Worm (Caenorhabditis elegans): Measurements from ENCODE around the gene cku-70.

cku-70 gene

DNA sequence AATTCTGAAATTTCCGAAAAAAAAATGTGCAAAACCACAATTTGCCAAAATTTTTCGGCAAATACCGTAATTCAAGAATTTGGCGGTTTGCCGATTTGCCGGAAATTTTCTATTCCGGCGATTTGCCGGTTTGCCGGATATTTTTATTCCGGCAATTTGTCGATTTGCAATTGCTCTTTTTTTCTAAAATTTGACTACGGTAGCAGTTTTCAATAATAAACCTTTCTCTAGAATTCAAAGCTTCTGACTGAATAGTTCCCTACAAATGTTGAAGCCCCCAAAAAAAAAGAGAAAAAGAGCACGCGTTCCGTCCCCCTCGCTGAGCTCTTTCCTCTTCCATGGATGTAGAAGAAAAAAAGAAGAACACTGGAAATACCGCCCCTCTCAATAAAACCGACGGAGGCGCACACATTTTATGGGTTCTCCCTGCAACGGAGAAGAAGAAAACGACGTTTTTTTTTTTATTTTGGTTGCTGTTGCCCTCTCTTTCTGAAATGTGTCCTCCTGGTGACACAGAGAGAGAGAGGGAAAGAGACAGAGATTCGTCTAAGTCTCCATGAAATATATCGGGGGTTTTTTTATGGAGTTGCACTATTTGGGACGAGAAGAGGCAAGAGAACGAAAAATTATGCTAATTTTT, 46.4 kb downstream of the cku-70 start:
- TF ChIP-seq nhr-12 (tag; optimal IDR thresholded peaks at IDR 0.05) (no peak), daf-12 (tag; optimal IDR thresholded peaks at IDR 0.05) (no peak), fos-1 (tag; optimal IDR thresholded peaks at IDR 0.05) (no peak), nfya-1 (tag; optimal IDR thresholded peaks at IDR 0.05; ENCODE audit: insufficient read depth) (peak; percentile 61), hmg-11 (tag; optimal IDR thresholded peaks at IDR 0.05) (peak; percentile 59), lin-39 (tag; optimal IDR thresholded peaks at IDR 0.05) (peak; percentile 54), skn-1 (tag; optimal IDR thresholded peaks at IDR 0.05) (no peak), unc-39 (tag; optimal IDR thresholded peaks at IDR 0.05) (no peak), egl-5 (tag; optimal IDR thresholded peaks at IDR 0.05) (peak; percentile 75)

- TF ChIP-seq skn-1 (tag; optimal IDR thresholded peaks at IDR 0.05) (peak; percentile 11), nhr-11 (tag; optimal IDR thresholded peaks at IDR 0.05) (no peak), nhr-43 (tag; optimal IDR thresholded peaks at IDR 0.05; ENCODE audit: poor library complexity, severe bottlenecking) (no peak), ceh-82 (tag; optimal IDR thresholded peaks at IDR 0.05) (no peak), sea-2 (GFP tag; optimal IDR thresholded peaks at IDR 0.05) (no peak), elt-3 (tag; optimal IDR thresholded peaks at IDR 0.05) (no peak), nfya-1 (tag; optimal IDR thresholded peaks at IDR 0.05; ENCODE audit: insufficient read depth) (peak; percentile 83), egl-5 (tag; optimal IDR thresholded peaks at IDR 0.05) (no peak), zag-1 (tag; optimal IDR thresholded peaks at IDR 0.05) (no peak), ama-1 (optimal IDR thresholded peaks at IDR 0.05) (no peak), unc-39 (tag; optimal IDR thresholded peaks at IDR 0.05) (no peak), aly-2 (tag; optimal IDR thresholded peaks at IDR 0.05) (no peak), nhr-25 (tag; optimal IDR thresholded peaks at IDR 0.05) (no peak), daf-12 (tag; optimal IDR thresholded peaks at IDR 0.05) (no peak), fos-1 (tag; optimal IDR thresholded peaks at IDR 0.05) (no peak), tbx-2 (tag; optimal IDR thresholded peaks at IDR 0.05) (peak; percentile 12), nhr-77 (tag; optimal IDR thresholded peaks at IDR 0.05) (no peak), ztf-11 (tag; optimal IDR thresholded peaks at IDR 0.05) (no peak), fkh-2 (tag; optimal IDR thresholded peaks at IDR 0.05) (no peak), nhr-28 (tag; optimal IDR thresholded peaks at IDR 0.05) (no peak), mdl-1 (tag; optimal IDR thresholded peaks at IDR 0.05) (no peak), lin-39 (tag; optimal IDR thresholded peaks at IDR 0.05) (peak; percentile 93), pqm-1 (tag; optimal IDR thresholded peaks at IDR 0.05) (no peak), nhr-237 (tag; optimal IDR thresholded peaks at IDR 0.05) (no peak), elt-1 (tag; optimal IDR thresholded peaks at IDR 0.05) (no peak), hmg-11 (tag; optimal IDR thresholded peaks at IDR 0.05) (peak; percentile 49), ZK546.5 (tag; optimal IDR thresholded peaks at IDR 0.05) (no peak), fkh-10 (GFP tag; optimal IDR thresholded peaks at IDR 0.05) (peak; percentile 13), unc-62 (GFP tag; optimal IDR thresholded peaks at IDR 0.05) (no peak), mml-1 (tag; optimal IDR thresholded peaks at IDR 0.05) (no peak), lin-15B (tag; optimal IDR thresholded peaks at IDR 0.05) (peak; percentile 15), ztf-4 (tag; optimal IDR thresholded peaks at IDR 0.05) (no peak), R02D3.7 (tag; optimal IDR thresholded peaks at IDR 0.05) (no peak), ceh-28 (tag; optimal IDR thresholded peaks at IDR 0.05) (no peak), elt-2 (tag; optimal IDR thresholded peaks at IDR 0.05) (no peak), ceh-16 (tag; optimal IDR thresholded peaks at IDR 0.05) (no peak), nhr-76 (tag; optimal IDR thresholded peaks at IDR 0.05) (no peak), nhr-12 (tag; optimal IDR thresholded peaks at IDR 0.05) (no peak), nhr-67 (tag; optimal IDR thresholded peaks at IDR 0.05) (no peak), eor-1 (tag; optimal IDR thresholded peaks at IDR 0.05) (no peak), pha-4 (tag; optimal IDR thresholded peaks at IDR 0.05) (no peak), nhr-23 (tag; optimal IDR thresholded peaks at IDR 0.05) (no peak), snpc-4 (tag; optimal IDR thresholded peaks at IDR 0.05) (peak; percentile 13), ceh-9 (tag; optimal IDR thresholded peaks at IDR 0.05) (no peak), jun-1 (tag; optimal IDR thresholded peaks at IDR 0.05) (no peak), egl-27 (tag; optimal IDR thresholded peaks at IDR 0.05) (no peak), lsy-12 (tag; optimal IDR thresholded peaks at IDR 0.05) (no peak)
Measured at ce11 chrIII:11202992-11203391, 48.4 kb downstream of the cku-70 start.
